Worm (Caenorhabditis elegans): ENCODE measurements around the gene act-2.

DNA sequence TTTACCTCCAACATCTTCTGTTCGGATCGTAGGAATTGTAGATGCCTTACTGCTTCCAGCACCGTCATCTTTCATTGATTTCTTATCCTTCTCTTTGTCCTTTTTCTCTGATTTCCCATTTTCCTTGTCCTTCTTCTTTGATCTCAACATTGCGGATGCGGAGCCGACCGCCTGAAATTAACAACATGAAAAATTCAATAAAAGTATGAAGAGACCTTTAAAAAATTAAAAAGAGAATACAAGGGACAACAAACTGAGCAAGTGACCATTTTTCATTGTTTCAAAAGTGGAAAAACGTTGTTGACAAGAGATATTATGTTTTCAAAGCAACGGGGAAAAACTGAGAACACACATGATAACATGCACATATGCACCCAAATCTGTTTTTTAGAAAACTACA lies 47.3 kb downstream of the act-2 start:
- no peak for TF ChIP-seq lin-11 (tag; optimal IDR thresholded peaks at IDR 0.05)
- no peak for TF ChIP-seq ama-1 (optimal IDR thresholded peaks at IDR 0.05)
- TF ChIP-seq ttx-3 (tag; optimal IDR thresholded peaks at IDR 0.05), result no peak

Measured in whole organism, late embryonic.